Worm (Caenorhabditis elegans) whole organism, L4/young adult: ENCODE data around the gene F41B5.1.

Source experiments
- W03F9.2 ChIP-seq: fragments of 150-350 bp; optimal IDR thresholded peaks from 2 replicates; lab custom pipeline; 2014; ENCODE audit warnings: missing biosample characterization, missing genetic modification characterization
- dao-5 ChIP-seq: sonication (generic microtip); optimal IDR thresholded peaks from 2 replicates; lab custom pipeline; 2016; ENCODE audit warnings: missing genotype, missing genetic modification characterization, moderate library complexity, missing compliant biosample characterization
- him-1 ChIP-seq: sonication (generic microtip); optimal IDR thresholded peaks from 2 replicates; lab custom pipeline; 2016; ENCODE audit warnings: missing genotype, missing genetic modification reagents, missing genetic modification characterization, missing compliant biosample characterization

Gene F41B5.1

DNA sequence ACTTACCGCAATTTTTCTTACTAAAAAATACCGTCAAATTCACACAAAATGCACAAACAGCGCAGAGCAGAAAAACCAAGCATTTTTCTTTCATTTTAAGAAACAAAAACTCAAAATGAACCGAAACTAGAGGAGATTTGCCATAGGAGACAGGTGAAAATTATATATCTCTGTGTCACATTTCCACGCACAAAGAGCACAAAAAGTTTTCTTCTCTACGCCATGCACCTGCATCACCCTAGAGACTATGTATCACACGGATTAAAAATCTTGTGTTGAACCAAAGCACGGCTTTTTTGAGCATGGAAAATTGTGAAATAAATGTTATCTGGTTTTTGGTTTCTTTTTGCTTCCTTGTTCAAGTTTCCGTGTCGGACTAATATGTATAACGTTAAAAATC is 48.4 kb downstream of the F41B5.1 start, which contains the start of gene irld-15:
Gene irld-15, minus strand, starts transcription at position 101 of the 400 bp plus-strand sequence.
- TF ChIP-seq dao-5 (tag; lab: Kevin White, UChicago): no peak
- TF ChIP-seq him-1 (tag; lab: Kevin White, UChicago): no peak
- TF ChIP-seq W03F9.2 (tag; lab: Kevin White, UChicago): no peak
